In the genomic region with DNA sequence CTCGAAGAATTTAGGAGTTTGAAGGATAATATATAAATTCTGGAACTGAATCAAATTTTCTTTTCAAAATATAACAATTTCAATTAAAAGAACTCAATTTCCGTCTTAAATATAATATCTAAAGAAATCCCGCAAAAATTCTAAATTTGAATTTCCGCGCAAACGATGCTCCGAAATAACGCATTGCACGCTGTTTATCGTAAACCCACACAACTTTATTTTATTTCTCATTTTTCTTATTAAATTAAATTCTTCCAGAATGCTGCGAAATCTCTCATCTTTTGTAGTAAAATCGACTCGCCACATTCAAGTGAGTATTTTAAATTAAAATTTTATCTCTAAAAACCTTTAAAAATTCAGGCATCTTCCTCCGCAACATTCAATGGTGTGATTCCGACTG, we compare ENCODE assay signal across 5 worm cellular contexts.
TF ChIP-seq lines count a peak whose summit lies in the region.

A gene (plus strand): TSS at position 218 of the 400 bp plus-strand sequence.

TF ChIP-seq in whole organism, L1 larva, 84 proteins besides CTCF, POLR2A, EP300 and RAD21 (continues in another document):
- TF ChIP-seq dsc-1 (tag; optimal IDR thresholded peaks at IDR 0.05; lab: Kevin White, UChicago) (peak; percentile 75), irx-1 (tag; optimal IDR thresholded peaks at IDR 0.05; lab: Kevin White, UChicago) (peak; percentile 20), rnt-1 (tag; optimal IDR thresholded peaks at IDR 0.05; lab: Kevin White, UChicago) (peak; percentile 50), pqm-1 (tag; optimal IDR thresholded peaks at IDR 0.05; lab: Kevin White, UChicago) (no peak), elt-2 (tag; optimal IDR thresholded peaks at IDR 0.05; lab: Kevin White, UChicago) (no peak), egl-13 (tag; optimal IDR thresholded peaks at IDR 0.05; lab: Kevin White, UChicago) (peak; percentile 21), mep-1 (tag; optimal IDR thresholded peaks at IDR 0.05; lab: Kevin White, UChicago) (peak; percentile 53), nhr-90 (tag; optimal IDR thresholded peaks at IDR 0.05; lab: Kevin White, UChicago; ENCODE audit: poor library complexity) (peak; percentile 46), ceh-82 (tag; optimal IDR thresholded peaks at IDR 0.05; lab: Kevin White, UChicago) (peak in 2 of 3 experiments; percentile 44 to 57), dpl-1 (GFP tag; optimal IDR thresholded peaks at IDR 0.05; lab: Kevin White, UChicago) (peak; percentile 91 to 95 (median 94)), vab-15 (tag; optimal IDR thresholded peaks at IDR 0.05; lab: Kevin White, UChicago) (no peak), unc-86 (tag; optimal IDR thresholded peaks at IDR 0.05; lab: Kevin White, UChicago) (peak; percentile 59), lir-3 (tag; optimal IDR thresholded peaks at IDR 0.05; lab: Kevin White, UChicago; ENCODE audit: poor library complexity) (peak; percentile 49), lin-39 (tag; optimal IDR thresholded peaks at IDR 0.05; lab: Kevin White, UChicago) (peak; percentile 16), egl-27 (tag; optimal IDR thresholded peaks at IDR 0.05; lab: Kevin White, UChicago) (no peak), lsy-2 (tag; optimal IDR thresholded peaks at IDR 0.05; lab: Kevin White, UChicago) (peak; percentile 75 to 80), F16B12.6 (tag; optimal IDR thresholded peaks at IDR 0.05; lab: Kevin White, UChicago) (no peak)

TF ChIP-seq in whole organism, L3 larva, 47 proteins besides CTCF, POLR2A, EP300 and RAD21:
- TF ChIP-seq lin-39 (tag; optimal IDR thresholded peaks at IDR 0.05; lab: Kevin White, UChicago) (no peak), nhr-43 (tag; optimal IDR thresholded peaks at IDR 0.05; lab: Kevin White, UChicago; ENCODE audit: poor library complexity, severe bottlenecking) (no peak), snpc-4 (tag; optimal IDR thresholded peaks at IDR 0.05; lab: Kevin White, UChicago) (no peak), nhr-237 (tag; optimal IDR thresholded peaks at IDR 0.05; lab: Kevin White, UChicago) (no peak), nhr-77 (tag; optimal IDR thresholded peaks at IDR 0.05; lab: Kevin White, UChicago) (no peak), ceh-28 (tag; optimal IDR thresholded peaks at IDR 0.05; lab: Kevin White, UChicago) (no peak), nhr-76 (tag; optimal IDR thresholded peaks at IDR 0.05; lab: Kevin White, UChicago) (no peak), unc-39 (tag; optimal IDR thresholded peaks at IDR 0.05; lab: Kevin White, UChicago) (no peak), lin-15B (tag; optimal IDR thresholded peaks at IDR 0.05; lab: Kevin White, UChicago) (peak; percentile 54), tbx-2 (tag; optimal IDR thresholded peaks at IDR 0.05; lab: Kevin White, UChicago) (no peak), fkh-10 (GFP tag; optimal IDR thresholded peaks at IDR 0.05; lab: Kevin White, UChicago) (no peak), pqm-1 (tag; optimal IDR thresholded peaks at IDR 0.05; lab: Kevin White, UChicago) (no peak), mml-1 (tag; optimal IDR thresholded peaks at IDR 0.05; lab: Kevin White, UChicago) (no peak), nhr-25 (tag; optimal IDR thresholded peaks at IDR 0.05; lab: Kevin White, UChicago) (peak; percentile 0), R02D3.7 (tag; optimal IDR thresholded peaks at IDR 0.05; lab: Kevin White, UChicago) (peak; percentile 96), nhr-23 (tag; optimal IDR thresholded peaks at IDR 0.05; lab: Kevin White, UChicago) (peak; percentile 67), aly-2 (tag; optimal IDR thresholded peaks at IDR 0.05; lab: Kevin White, UChicago) (no peak)

TF ChIP-seq in whole organism, early embryonic, 17 proteins besides CTCF, POLR2A, EP300 and RAD21:
- peak; percentile 36 for TF ChIP-seq F13C5.2 (tag; optimal IDR thresholded peaks at IDR 0.05; lab: Kevin White, UChicago)
- no peak for TF ChIP-seq sea-1 (GFP tag; conservative IDR thresholded peaks at IDR 0.05; lab: Robert Waterston, UW)

TF ChIP-seq in whole organism, midembryonic, 9 proteins besides CTCF, POLR2A, EP300 and RAD21:
- TF ChIP-seq tab-1 (GFP tag; IDR thresholded peaks at IDR 0.05; lab: Robert Waterston, UW) (no peak), cog-1 (tag; optimal IDR thresholded peaks at IDR 0.05; lab: Kevin White, UChicago) (no peak), ztf-29 (GFP tag; IDR thresholded peaks at IDR 0.05; lab: Robert Waterston, UW) (no peak), T22C8.4 (GFP tag; IDR thresholded peaks at IDR 0.05; lab: Robert Waterston, UW) (no peak), flt-1 (GFP tag; IDR thresholded peaks at IDR 0.05; lab: Robert Waterston, UW) (0 out of 2 replicates have a peak, but pooled peaks have one; percentile 36)

TF ChIP-seq in whole organism, young adult, 124 proteins besides CTCF, POLR2A, EP300 and RAD21:
- TF ChIP-seq efl-1 (GFP tag; optimal IDR thresholded peaks at IDR 0.05; lab: Kevin White, UChicago) = peak; percentile 44
- TF ChIP-seq attf-3 (GFP tag; conservative IDR thresholded peaks at IDR 0.05; lab: Robert Waterston, UW) = peak; percentile 95
- TF ChIP-seq dpl-1 (GFP tag; optimal IDR thresholded peaks at IDR 0.05; lab: Kevin White, UChicago) = peak; percentile 35
- peak; percentile 60 for TF ChIP-seq lin-54 (GFP tag; optimal IDR thresholded peaks at IDR 0.05; lab: Kevin White, UChicago)
- peak in 1 of 3 experiments; percentile 78 for TF ChIP-seq lin-35 (GFP tag; optimal IDR thresholded peaks at IDR 0.05; lab: Kevin White, UChicago)
- no peak for TF ChIP-seq mcd-1 (GFP tag; IDR thresholded peaks at IDR 0.05; lab: Robert Waterston, UW)
- no peak for TF ChIP-seq F37B4.10 (GFP tag; IDR thresholded peaks at IDR 0.05; lab: Robert Waterston, UW)
- no peak for TF ChIP-seq C17E4.6 (GFP tag; IDR thresholded peaks at IDR 0.05; lab: Robert Waterston, UW)
- TF ChIP-seq him-1 (tag; optimal IDR thresholded peaks at IDR 0.05; lab: Kevin White, UChicago) = peak; percentile 27
TF ChIP-seq in whole organism, young adult: peak in this region for 6.
